Fruit fly (Drosophila melanogaster) whole organism, prepupa: ENCODE data around the gene CG45049.

Experiments used
- Blimp-1 ChIP-seq: fragments of 200-800 bp; sonication (Bioruptor generic); optimal IDR thresholded peaks from 3 replicates; lab custom pipeline; 2017; ENCODE audit warnings: missing biosample characterization, missing genetic modification characterization, mild to moderate bottlenecking, moderate library complexity, missing genetic modification reagents
- CG10631 ChIP-seq: fragments of 200-800 bp; sonication (Bioruptor generic); optimal IDR thresholded peaks from 2 replicates; lab custom pipeline; 2016; ENCODE audit warnings: missing biosample characterization, missing genetic modification characterization
- CG11294 ChIP-seq: fragments of 200-800 bp; sonication (Bioruptor generic); IDR thresholded peaks from 2 replicates; pipeline ENCODE4 v1.3.6; 2022; ENCODE audit warnings: missing biosample characterization, missing genetic modification characterization
- CG11762 ChIP-seq: fragments of 200-800 bp; sonication (Bioruptor generic); optimal IDR thresholded peaks from 3 replicates; lab custom pipeline; 2016; ENCODE audit warnings: missing biosample characterization, missing genetic modification characterization; ENCODE audit not compliant: insufficient read depth
- CG11902 ChIP-seq: fragments of 200-800 bp; sonication (Bioruptor generic); optimal IDR thresholded peaks from 3 replicates; lab custom pipeline; 2016; ENCODE audit warnings: missing biosample characterization, missing genetic modification characterization
- CG15336 ChIP-seq: fragments of 200-800 bp; sonication (Bioruptor generic); IDR thresholded peaks from 2 replicates; pipeline ENCODE4 v1.3.6; 2022; ENCODE audit warnings: missing biosample characterization, missing genetic modification characterization
- CG1621 ChIP-seq: fragments of 200-800 bp; sonication (Bioruptor generic); optimal IDR thresholded peaks from 3 replicates; lab custom pipeline; 2018; ENCODE audit warnings: missing biosample characterization, mild to moderate bottlenecking, missing genetic modification characterization
- CG16779 ChIP-seq: fragments of 200-800 bp; sonication (Bioruptor generic); optimal IDR thresholded peaks from 3 replicates; lab custom pipeline; 2017; ENCODE audit warnings: missing biosample characterization, mild to moderate bottlenecking, missing genetic modification characterization
- CG3032 ChIP-seq: fragments of 200-800 bp; optimal IDR thresholded peaks from 2 replicates; lab custom pipeline; 2019; ENCODE audit warnings: missing biosample characterization, mild to moderate bottlenecking, missing genetic modification characterization, moderate library complexity
- CG31627 ChIP-seq: fragments of 200-800 bp; sonication (Bioruptor generic); optimal IDR thresholded peaks from 3 replicates; lab custom pipeline; 2016; ENCODE audit warnings: missing biosample characterization, missing genetic modification characterization
- CG32006 ChIP-seq: fragments of 200-800 bp; sonication (Bioruptor generic); optimal IDR thresholded peaks from 3 replicates; lab custom pipeline; 2017; ENCODE audit warnings: missing biosample characterization, mild to moderate bottlenecking, missing genetic modification characterization
- CG3919 ChIP-seq: fragments of 200-800 bp; sonication (Bioruptor generic); optimal IDR thresholded peaks from 3 replicates; lab custom pipeline; 2016; ENCODE audit warnings: missing biosample characterization, missing genetic modification characterization
- CG6163 ChIP-seq: fragments of 200-800 bp; sonication (Bioruptor generic); IDR thresholded peaks from 3 replicates; pipeline ENCODE4 v1.3.6; 2022; ENCODE audit warnings: missing biosample characterization, missing genetic modification characterization
- CG6276 ChIP-seq: fragments of 200-800 bp; sonication (Bioruptor generic); optimal IDR thresholded peaks from 2 replicates; lab custom pipeline; 2017; ENCODE audit warnings: missing biosample characterization, mild to moderate bottlenecking, missing genetic modification characterization
- CG6854 ChIP-seq: fragments of 200-800 bp; sonication (Bioruptor generic); optimal IDR thresholded peaks from 2 replicates; lab custom pipeline; 2017; ENCODE audit warnings: missing biosample characterization, mild to moderate bottlenecking, missing genetic modification characterization
- CG8119 ChIP-seq: fragments of 200-800 bp; sonication (Bioruptor generic); IDR thresholded peaks from 3 replicates; pipeline ENCODE4 v1.3.6; 2022; ENCODE audit warnings: missing biosample characterization, missing genetic modification characterization
- CG8632 ChIP-seq: fragments of 200-800 bp; sonication (Bioruptor generic); optimal IDR thresholded peaks from 3 replicates; lab custom pipeline; 2016; ENCODE audit warnings: missing biosample characterization, missing genetic modification characterization
- Eip75B ChIP-seq: fragments of 200-800 bp; sonication (Bioruptor generic); optimal IDR thresholded peaks from 3 replicates; lab custom pipeline; 2016; ENCODE audit warnings: missing biosample characterization, missing genetic modification characterization
- Eip78C ChIP-seq: fragments of 200-800 bp; sonication (Bioruptor generic); peaks from one replicate; lab custom pipeline; 2016; ENCODE audit warnings: missing biosample characterization, missing genetic modification characterization
- Eip93F ChIP-seq: fragments of 200-800 bp; sonication (Bioruptor generic); optimal IDR thresholded peaks from 2 replicates; lab custom pipeline; 2016; ENCODE audit warnings: missing biosample characterization, mild to moderate bottlenecking, missing genetic modification characterization
- Ets96B ChIP-seq: fragments of 200-800 bp; optimal IDR thresholded peaks from 2 replicates; lab custom pipeline; 2019; ENCODE audit warnings: missing biosample characterization, mild to moderate bottlenecking, missing genetic modification characterization, moderate library complexity
- Gug ChIP-seq: fragments of 200-800 bp; sonication (Bioruptor generic); IDR thresholded peaks from 2 replicates; pipeline ENCODE4 v1.3.6; 2022; ENCODE audit warnings: missing biosample characterization, missing genetic modification characterization
- Hr38 ChIP-seq: sonication (Bioruptor generic); optimal IDR thresholded peaks from 2 replicates; lab custom pipeline; 2016; ENCODE audit warnings: missing biosample characterization, missing genetic modification characterization
- Hr39 ChIP-seq: fragments of 200-800 bp; sonication (Bioruptor generic); optimal IDR thresholded peaks from 2 replicates; lab custom pipeline; 2016; ENCODE audit warnings: missing biosample characterization, missing genetic modification characterization
- Hr4 ChIP-seq: fragments of 200-800 bp; sonication (Bioruptor generic); optimal IDR thresholded peaks from 3 replicates; lab custom pipeline; 2016; ENCODE audit warnings: missing biosample characterization, missing genetic modification characterization
- Lpt ChIP-seq: fragments of 200-800 bp; sonication (Bioruptor generic); optimal IDR thresholded peaks from 3 replicates; lab custom pipeline; 2016; ENCODE audit warnings: missing biosample characterization, missing genetic modification characterization
- Met ChIP-seq: fragments of 200-800 bp; sonication (Bioruptor generic); optimal IDR thresholded peaks from 3 replicates; lab custom pipeline; 2016; ENCODE audit warnings: missing biosample characterization, missing genetic modification characterization
- Sox14 ChIP-seq: fragments of 200-800 bp; sonication (Bioruptor generic); optimal IDR thresholded peaks from 3 replicates; lab custom pipeline; 2016; ENCODE audit warnings: missing biosample characterization, missing genetic modification characterization
- cyc ChIP-seq: fragments of 200-800 bp; sonication (Bioruptor generic); optimal IDR thresholded peaks from 3 replicates; lab custom pipeline; 2016; ENCODE audit warnings: missing biosample characterization, missing genetic modification characterization
- dac ChIP-seq: fragments of 200-800 bp; sonication (Bioruptor generic); optimal IDR thresholded peaks from 2 replicates; lab custom pipeline; 2017; ENCODE audit warnings: missing biosample characterization, mild to moderate bottlenecking, missing genetic modification characterization
- dsx ChIP-seq: fragments of 200-800 bp; optimal IDR thresholded peaks from 3 replicates; lab custom pipeline; 2019; ENCODE audit warnings: missing biosample characterization, mild to moderate bottlenecking, missing genetic modification characterization, moderate library complexity; ENCODE audit not compliant: poor library complexity, severe bottlenecking
- eg ChIP-seq: fragments of 200-800 bp; sonication (Bioruptor generic); IDR thresholded peaks from 3 replicates; pipeline ENCODE4 v1.3.6; 2022; ENCODE audit warnings: missing biosample characterization, missing genetic modification characterization
- esn ChIP-seq: fragments of 200-800 bp; sonication (Bioruptor generic); optimal IDR thresholded peaks from 2 replicates; lab custom pipeline; 2016; ENCODE audit warnings: missing biosample characterization, mild to moderate bottlenecking, missing genetic modification characterization, moderate library complexity
- fd59A ChIP-seq: fragments of 200-800 bp; sonication (Bioruptor generic); optimal IDR thresholded peaks from 2 replicates; lab custom pipeline; 2017; ENCODE audit warnings: missing biosample characterization, mild to moderate bottlenecking, missing genetic modification characterization, missing genetic modification reagents
- fd85E ChIP-seq: fragments of 200-800 bp; sonication (Bioruptor generic); optimal IDR thresholded peaks from 3 replicates; lab custom pipeline; 2016; ENCODE audit warnings: missing biosample characterization, missing genetic modification characterization
- fkh ChIP-seq: fragments of 200-800 bp; sonication (Bioruptor generic); optimal IDR thresholded peaks from 3 replicates; lab custom pipeline; 2017; ENCODE audit warnings: missing biosample characterization, mild to moderate bottlenecking, missing genetic modification characterization, moderate library complexity
- net ChIP-seq: fragments of 200-800 bp; sonication (Bioruptor generic); optimal IDR thresholded peaks from 3 replicates; lab custom pipeline; 2016; ENCODE audit warnings: missing biosample characterization, missing genetic modification characterization
- pdm3 ChIP-seq: fragments of 200-800 bp; sonication (Bioruptor generic); optimal IDR thresholded peaks from 3 replicates; lab custom pipeline; 2016; ENCODE audit warnings: missing biosample characterization, missing genetic modification characterization
- spab ChIP-seq: fragments of 200-800 bp; sonication (Bioruptor generic); optimal IDR thresholded peaks from 2 replicates; lab custom pipeline; 2017; ENCODE audit warnings: missing biosample characterization, mild to moderate bottlenecking, missing genetic modification characterization, missing genetic modification reagents
- svp ChIP-seq: fragments of 200-800 bp; sonication (Bioruptor generic); peaks from one replicate; lab custom pipeline; 2016; ENCODE audit warnings: missing biosample characterization, missing genetic modification characterization
- topi ChIP-seq: fragments of 200-800 bp; sonication (Bioruptor generic); optimal IDR thresholded peaks from 3 replicates; lab custom pipeline; 2016; ENCODE audit warnings: missing biosample characterization, missing genetic modification characterization
- vri ChIP-seq: fragments of 200-800 bp; sonication (Bioruptor generic); optimal IDR thresholded peaks from 3 replicates; lab custom pipeline; 2016; ENCODE audit warnings: missing biosample characterization, mild to moderate bottlenecking, missing genetic modification characterization

CG45049 gene

dm6 chr3R:22717863-22718262 lies 8.9 kb upstream of the CG45049 start:
- TF ChIP-seq CG8632 (GFP tag; lab: Kevin White, UChicago) (no peak), CG3919 (GFP tag; lab: Kevin White, UChicago) (no peak), pdm3 (GFP tag; lab: Kevin White, UChicago) (no peak), Lpt (GFP tag; lab: Kevin White, UChicago) (no peak)

dm6 chr3R:22718401-22718800 lies 8.4 kb upstream of the CG45049 start:
- no peak for TF ChIP-seq CG32006 (GFP tag; lab: Kevin White, UChicago)
- no peak for TF ChIP-seq cyc (GFP tag; lab: Kevin White, UChicago)
- no peak for TF ChIP-seq CG10631 (GFP tag; lab: Kevin White, UChicago)
- no peak for TF ChIP-seq Sox14
- no peak for TF ChIP-seq CG11294
- no peak for TF ChIP-seq vri
- no peak for TF ChIP-seq Hr4 (GFP tag; lab: Kevin White, UChicago)
- TF ChIP-seq CG11762 (GFP tag; lab: Kevin White, UChicago) = no peak
- no peak for TF ChIP-seq Eip93F (GFP tag; lab: Kevin White, UChicago)
- no peak for TF ChIP-seq dac
- no peak for TF ChIP-seq fd59A (GFP tag; lab: Kevin White, UChicago)
- TF ChIP-seq Eip78C (GFP tag; lab: Kevin White, UChicago) = no peak
- no peak for TF ChIP-seq fkh (GFP tag; lab: Kevin White, UChicago)
- no peak for TF ChIP-seq CG1621
- TF ChIP-seq CG6276 = no peak
- no peak for TF ChIP-seq Met (GFP tag; lab: Kevin White, UChicago)
- no peak for TF ChIP-seq Hr39

dm6 chr3R:22718937-22719606 lies 7.7 kb upstream of the CG45049 start:
- TF ChIP-seq eg = no peak
- no peak for TF ChIP-seq spab (GFP tag; lab: Kevin White, UChicago)
- TF ChIP-seq CG6854 (GFP tag; lab: Kevin White, UChicago) = no peak
- TF ChIP-seq Eip93F (GFP tag; lab: Kevin White, UChicago) = no peak
- no peak for TF ChIP-seq Eip78C (GFP tag; lab: Kevin White, UChicago)
- no peak for TF ChIP-seq CG32006 (GFP tag; lab: Kevin White, UChicago)
- TF ChIP-seq CG31627 (GFP tag; lab: Kevin White, UChicago) = no peak
- TF ChIP-seq CG1621 = no peak
- no peak for TF ChIP-seq CG11902 (GFP tag; lab: Kevin White, UChicago)
- TF ChIP-seq CG8119 (GFP tag; lab: Robert Waterston, UW) = no peak
- TF ChIP-seq Blimp-1 (GFP tag; lab: Kevin White, UChicago) = no peak
- TF ChIP-seq, all 60 proteins: peak for 0

dm6 chr3R:22719607-22719949 lies 7.2 kb upstream of the CG45049 start:
- TF ChIP-seq net (GFP tag; lab: Kevin White, UChicago) = no peak
- no peak for TF ChIP-seq CG32006 (GFP tag; lab: Kevin White, UChicago)
- TF ChIP-seq CG8632 (GFP tag; lab: Kevin White, UChicago) = no peak

dm6 chr3R:22720808-22721306 lies 5.9 kb upstream of the CG45049 start, which contains the start of gene wge:
TSS of gene wge (minus strand) at chr3R:22721150.
- no peak for TF ChIP-seq Hr38
- no peak for TF ChIP-seq Hr4 (GFP tag; lab: Kevin White, UChicago)
- peak; percentile 90 for TF ChIP-seq CG8119 (GFP tag; lab: Robert Waterston, UW)
- no peak for TF ChIP-seq fkh (GFP tag; lab: Kevin White, UChicago)
- peak; percentile 78 for TF ChIP-seq CG15336 (GFP tag; lab: Robert Waterston, UW)
- TF ChIP-seq CG31627 (GFP tag; lab: Kevin White, UChicago) = no peak
- peak; percentile 63; the same call in 2 of the 3 replicates for TF ChIP-seq CG6163 (GFP tag; lab: Robert Waterston, UW)
- TF ChIP-seq CG3032 = peak; percentile 64
- peak; percentile 87 for TF ChIP-seq spab (GFP tag; lab: Kevin White, UChicago)
- peak; percentile 64 for TF ChIP-seq Ets96B (tag; lab: Kevin White, UChicago)
- peak; percentile 28 for TF ChIP-seq svp
- TF ChIP-seq CG16779 (tag; lab: Kevin White, UChicago) = peak; percentile 84
- peak; percentile 27 for TF ChIP-seq esn (GFP tag; lab: Kevin White, UChicago)
- TF ChIP-seq Hr39 = no peak
- TF ChIP-seq CG1621 = peak; percentile 78
- TF ChIP-seq topi (GFP tag; lab: Kevin White, UChicago) = peak; percentile 32
- no peak for TF ChIP-seq CG11294
- TF ChIP-seq fd85E (GFP tag; lab: Kevin White, UChicago) = no peak
- TF ChIP-seq Eip75B (GFP tag; lab: Kevin White, UChicago) = no peak
- peak; percentile 69 for TF ChIP-seq Gug (GFP tag; lab: Robert Waterston, UW)
- TF ChIP-seq net (GFP tag; lab: Kevin White, UChicago) = peak; percentile 81
- peak; percentile 77 for TF ChIP-seq CG32006 (GFP tag; lab: Kevin White, UChicago)
- peak; percentile 71 for TF ChIP-seq dsx (GFP tag; lab: Kevin White, UChicago)
